Fruit fly (Drosophila melanogaster): Measurements from ENCODE around the gene CG15824.

Gene CG15824

DNA sequence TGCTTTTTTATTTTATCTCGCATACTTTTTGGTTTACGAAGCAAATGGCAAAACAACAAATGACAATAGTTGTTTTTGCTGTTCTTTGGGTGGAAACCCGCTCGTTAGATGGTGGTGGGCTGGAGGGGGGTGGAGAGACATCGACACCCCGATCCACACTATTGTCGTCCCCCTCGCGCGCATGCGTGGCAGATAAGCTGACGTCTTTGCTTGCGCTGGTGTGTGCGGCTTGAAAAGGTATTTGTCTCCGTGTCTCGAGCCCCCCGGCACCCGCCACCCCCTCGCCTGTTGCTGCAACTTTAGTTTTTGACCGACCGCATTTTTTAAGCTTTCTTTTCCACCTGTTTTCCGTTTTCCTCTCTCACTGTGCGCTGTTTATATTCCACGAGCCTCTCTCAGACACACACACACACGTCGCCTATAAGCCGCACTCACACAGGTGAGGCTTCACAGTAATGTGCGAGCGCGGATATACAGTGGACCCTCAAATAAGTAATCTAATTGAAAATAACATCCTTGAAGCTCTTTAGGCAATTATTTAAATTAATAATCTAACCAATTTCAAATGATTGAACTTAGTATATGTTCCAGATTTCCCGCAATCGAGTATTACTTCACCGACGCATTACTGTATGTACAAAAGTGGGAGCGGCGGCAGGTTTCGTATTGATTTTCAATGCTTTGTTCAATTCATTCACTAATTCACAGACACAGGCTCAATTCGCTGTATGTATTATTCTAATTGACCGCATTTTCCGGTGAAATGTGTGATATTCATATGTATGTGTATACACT is 17.8 kb downstream of the CG15824 start (continued):
- TF ChIP-seq Nf-YC (tag; optimal IDR thresholded peaks at IDR 0.05): peak; percentile 82
- TF ChIP-seq CG12104 (GFP tag; optimal IDR thresholded peaks at IDR 0.05): peak; percentile 87
- peak; percentile 85 for TF ChIP-seq tup (GFP tag; optimal IDR thresholded peaks at IDR 0.05)
- TF ChIP-seq Antp (GFP tag; optimal IDR thresholded peaks at IDR 0.05): peak; percentile 83
- TF ChIP-seq Gsc (GFP tag; IDR thresholded peaks at IDR 0.05): peak; percentile 83
- peak; percentile 88 for TF ChIP-seq pnt (GFP tag; optimal IDR thresholded peaks at IDR 0.05)
- peak; percentile 94 for TF ChIP-seq gsb (GFP tag; IDR thresholded peaks at IDR 0.05)
- peak; percentile 87 for TF ChIP-seq CG18619 (GFP tag; optimal IDR thresholded peaks at IDR 0.05)
- TF ChIP-seq gce (GFP tag; IDR thresholded peaks at IDR 0.05): peak; percentile 92; the same call in 2 of the 3 replicates
- peak; percentile 84 for TF ChIP-seq CG7987 (GFP tag; optimal IDR thresholded peaks at IDR 0.05)
- TF ChIP-seq CG1233 (GFP tag; optimal IDR thresholded peaks at IDR 0.05): peak; percentile 93
- TF ChIP-seq amos (GFP tag; IDR thresholded peaks at IDR 0.05; ENCODE audit: partially characterized antibody): 0 out of 2 replicates have a peak, but pooled peaks have one; percentile 14
- peak; percentile 88 for TF ChIP-seq CG7786 (GFP tag; optimal IDR thresholded peaks at IDR 0.05)
- peak in 1 of 2 experiments; percentile 43 for TF ChIP-seq crp (GFP tag; optimal IDR thresholded peaks at IDR 0.05)
- TF ChIP-seq CG9797 (GFP tag; optimal IDR thresholded peaks at IDR 0.05): peak; percentile 7
- TF ChIP-seq Awh (GFP tag; IDR thresholded peaks at IDR 0.05): peak; percentile 95
- TF ChIP-seq knrl (GFP tag; IDR thresholded peaks at IDR 0.05; ENCODE audit: partially characterized antibody): peak; percentile 46; the same call in 1 of the 3 replicates
- no peak; the same call in 2 of the 3 replicates for TF ChIP-seq HLH4C (GFP tag; IDR thresholded peaks at IDR 0.05; ENCODE audit: partially characterized antibody)
- peak; percentile 94 for TF ChIP-seq HmgZ (tag; optimal IDR thresholded peaks at IDR 0.05)
- TF ChIP-seq CG18476 (GFP tag; optimal IDR thresholded peaks at IDR 0.05): peak; percentile 83
- peak; percentile 78 for TF ChIP-seq CG6854 (GFP tag; optimal IDR thresholded peaks at IDR 0.05)
- no peak for TF ChIP-seq tll (GFP tag; optimal IDR thresholded peaks at IDR 0.05)
- peak; percentile 60 for TF ChIP-seq CG30020 (tag; optimal IDR thresholded peaks at IDR 0.05)
- TF ChIP-seq CG30403 (GFP tag; optimal IDR thresholded peaks at IDR 0.05): peak; percentile 94
- peak; percentile 72 for TF ChIP-seq Atf3 (GFP tag; optimal IDR thresholded peaks at IDR 0.05)
- peak; percentile 97 for TF ChIP-seq CG32532 (GFP tag; IDR thresholded peaks at IDR 0.05)
- TF ChIP-seq eve (GFP tag; optimal IDR thresholded peaks at IDR 0.05): no peak
- peak; percentile 89 for TF ChIP-seq Optix (GFP tag; IDR thresholded peaks at IDR 0.05)
- TF ChIP-seq aop (GFP tag; IDR thresholded peaks at IDR 0.05): peak; percentile 63; the same call in 1 of the 2 replicates
- TF ChIP-seq gro (GFP tag; optimal IDR thresholded peaks at IDR 0.05): peak; percentile 87
- TF ChIP-seq CG43689 (GFP tag; IDR thresholded peaks at IDR 0.05): peak; percentile 88
- peak; percentile 69 for TF ChIP-seq exex (tag; optimal IDR thresholded peaks at IDR 0.05)
- TF ChIP-seq Camta (GFP tag; optimal IDR thresholded peaks at IDR 0.05): peak; percentile 90
- TF ChIP-seq chinmo (GFP tag; IDR thresholded peaks at IDR 0.05; ENCODE audit: partially characterized antibody): peak; percentile 92; the same call in 2 of the 4 replicates
- peak; percentile 97 for TF ChIP-seq CG9932 (GFP tag; IDR thresholded peaks at IDR 0.05)
- TF ChIP-seq CG8089 (GFP tag; optimal IDR thresholded peaks at IDR 0.05): peak; percentile 71
- peak; percentile 89 for TF ChIP-seq bowl (GFP tag; IDR thresholded peaks at IDR 0.05)
- TF ChIP-seq CG9876 (GFP tag; optimal IDR thresholded peaks at IDR 0.05): peak; percentile 53
- TF ChIP-seq CG15514 (GFP tag; optimal IDR thresholded peaks at IDR 0.05): peak; percentile 89
- TF ChIP-seq bab2 (GFP tag; optimal IDR thresholded peaks at IDR 0.05): peak; percentile 92
- TF ChIP-seq Dek (tag; optimal IDR thresholded peaks at IDR 0.05): peak; percentile 93
- peak; percentile 63 for TF ChIP-seq Lhr (GFP tag; optimal IDR thresholded peaks at IDR 0.05)
- TF ChIP-seq CG14860 (GFP tag; IDR thresholded peaks at IDR 0.05; ENCODE audit: partially characterized antibody): no peak
- peak; percentile 70 for TF ChIP-seq CG12236 (GFP tag; optimal IDR thresholded peaks at IDR 0.05)
- TF ChIP-seq CG17802 (tag; optimal IDR thresholded peaks at IDR 0.05): peak; percentile 78
- TF ChIP-seq CG1603 (tag; optimal IDR thresholded peaks at IDR 0.05): peak; percentile 94
- TF ChIP-seq Dp (GFP tag; optimal IDR thresholded peaks at IDR 0.05): no peak
- peak; percentile 59 for TF ChIP-seq CG15073 (GFP tag; optimal IDR thresholded peaks at IDR 0.05)
